Worm (Caenorhabditis elegans) whole organism, L1 larva: ENCODE measurements around the gene C06E4.2.

Experiments
- C04F5.9 ChIP-seq: sonication (generic microtip); optimal IDR thresholded peaks from 2 replicates; lab custom pipeline; 2016; ENCODE audit warnings: missing genetic modification characterization, missing compliant biosample characterization
- F16B12.6 ChIP-seq: fragments of 150-350 bp; optimal IDR thresholded peaks from 2 replicates; lab custom pipeline; 2014; ENCODE audit warnings: missing biosample characterization, missing genetic modification characterization
- aha-1 ChIP-seq: fragments of 150-350 bp; optimal IDR thresholded peaks from 2 replicates; lab custom pipeline; 2014; ENCODE audit warnings: missing biosample characterization, missing genetic modification characterization
- alr-1 ChIP-seq: fragments of 200-800 bp; sonication (Bioruptor generic); optimal IDR thresholded peaks from 2 replicates; lab custom pipeline; 2018; ENCODE audit warnings: borderline replicate concordance, mild to moderate bottlenecking, missing genetic modification characterization, missing compliant biosample characterization
- aly-2 ChIP-seq: fragments of 150-350 bp; optimal IDR thresholded peaks from 2 replicates; lab custom pipeline; 2014; ENCODE audit warnings: missing biosample characterization, missing genetic modification characterization
- ama-1 ChIP-seq: fragments of 150-350 bp; optimal IDR thresholded peaks from 2 replicates; lab custom pipeline; 2014
- ceh-63 ChIP-seq: fragments of 200-800 bp; sonication (Bioruptor generic); optimal IDR thresholded peaks from 2 replicates; lab custom pipeline; 2018; ENCODE audit warnings: mild to moderate bottlenecking, missing genetic modification characterization, missing compliant biosample characterization
- ceh-8 ChIP-seq: fragments of 200-800 bp; sonication (Bioruptor generic); optimal IDR thresholded peaks from 2 replicates; lab custom pipeline; 2018; ENCODE audit warnings: mild to moderate bottlenecking, missing genetic modification characterization, moderate library complexity, missing compliant biosample characterization
- ceh-82 ChIP-seq, 3 experiments: fragments of 150-350 bp in 1 of 3; sonication (generic microtip) in 2 of 3; optimal IDR thresholded peaks; 2 replicates each; lab custom pipeline; 2014 to 2017; ENCODE audit warnings: missing biosample characterization in 3 of 3, missing genetic modification characterization in 3 of 3
- ceh-88 ChIP-seq: fragments of 200-800 bp; sonication (Bioruptor generic); IDR thresholded peaks from 2 replicates; pipeline ENCODE4 v1.3.6; 2022; ENCODE audit warnings: missing genetic modification characterization, missing compliant biosample characterization
- ceh-90 ChIP-seq: sonication (generic microtip); optimal IDR thresholded peaks from 2 replicates; lab custom pipeline; 2016; ENCODE audit warnings: missing genetic modification characterization, missing compliant biosample characterization
- ces-1 ChIP-seq: fragments of 150-350 bp; optimal IDR thresholded peaks from 2 replicates; lab custom pipeline; 2014; ENCODE audit warnings: missing biosample characterization, missing genetic modification reagents, missing genetic modification characterization
- dpl-1 ChIP-seq, 3 experiments: fragments of 150-350 bp in 2 of 3; sonication (generic microtip) in 1 of 3; optimal IDR thresholded peaks; 2 replicates each; lab custom pipeline; 2014 to 2017; ENCODE audit warnings: missing biosample characterization in 3 of 3, missing genetic modification characterization in 3 of 3, missing genetic modification reagents in 3 of 3
- efl-1 ChIP-seq, 4 experiments: fragments of 150-350 bp; optimal IDR thresholded peaks in 3 of 4; peaks in 1 of 4; 1 replicate in 1 of 4; 2 replicates in 3 of 4; lab custom pipeline; 2014; ENCODE audit warnings: missing biosample characterization in 2 of 4, missing genetic modification characterization in 2 of 4, missing genetic modification reagents in 2 of 4
- efl-3 ChIP-seq: fragments of 200-800 bp; sonication (Bioruptor generic); optimal IDR thresholded peaks from 2 replicates; lab custom pipeline; 2018; ENCODE audit warnings: mild to moderate bottlenecking, missing genetic modification characterization, missing compliant biosample characterization
- egl-27 ChIP-seq, 2 experiments: fragments of 150-350 bp in 1 of 2; sonication (generic microtip); optimal IDR thresholded peaks; 3 replicates each; lab custom pipeline; 2017 to 2018; ENCODE audit warnings: missing biosample characterization in 2 of 2, missing genetic modification characterization in 2 of 2, missing genetic modification reagents in 2 of 2
- ets-5 ChIP-seq: fragments of 200-800 bp; sonication (Bioruptor generic); IDR thresholded peaks from 2 replicates; pipeline ENCODE4 v1.3.6; 2022; ENCODE audit warnings: missing genetic modification characterization, missing compliant biosample characterization
- fkh-10 ChIP-seq: sonication (generic microtip); optimal IDR thresholded peaks from 2 replicates; lab custom pipeline; 2017; ENCODE audit warnings: missing biosample characterization, missing genetic modification reagents, missing genetic modification characterization
- fkh-8 ChIP-seq: sonication (generic microtip); optimal IDR thresholded peaks from 2 replicates; lab custom pipeline; 2016; ENCODE audit warnings: mild to moderate bottlenecking, missing genetic modification characterization, missing compliant biosample characterization
- grh-1 ChIP-seq: fragments of 200-800 bp; sonication (Bioruptor generic); IDR thresholded peaks from 2 replicates; pipeline ENCODE4 v1.3.6; 2022; ENCODE audit warnings: missing genetic modification reagents, missing genetic modification characterization, missing compliant biosample characterization
- hlh-17 ChIP-seq: fragments of 200-800 bp; sonication (Bioruptor generic); optimal IDR thresholded peaks from 2 replicates; lab custom pipeline; 2018; ENCODE audit warnings: missing genetic modification characterization, mild to moderate bottlenecking, missing compliant biosample characterization, moderate library complexity, borderline replicate concordance
- lin-35 ChIP-seq, 2 experiments: fragments of 150-350 bp; optimal IDR thresholded peaks; 2 replicates each; lab custom pipeline; 2014; ENCODE audit warnings: missing biosample characterization in 2 of 2, missing genetic modification characterization in 2 of 2, missing genetic modification reagents in 2 of 2
- lin-39 ChIP-seq: fragments of 150-350 bp; optimal IDR thresholded peaks from 2 replicates; lab custom pipeline; 2014; ENCODE audit warnings: missing biosample characterization, missing genetic modification reagents, missing genetic modification characterization
- lsy-2 ChIP-seq, 2 experiments: fragments of 150-350 bp; optimal IDR thresholded peaks; 2 replicates each; lab custom pipeline; 2014; ENCODE audit warnings: missing biosample characterization in 2 of 2, missing genetic modification characterization in 2 of 2
- nhr-11 ChIP-seq: fragments of 150-350 bp; optimal IDR thresholded peaks from 2 replicates; lab custom pipeline; 2014; ENCODE audit warnings: missing biosample characterization, missing genetic modification characterization
- nhr-12 ChIP-seq: sonication (generic microtip); optimal IDR thresholded peaks from 2 replicates; lab custom pipeline; 2017; ENCODE audit warnings: missing biosample characterization, missing genetic modification characterization
- nhr-237 ChIP-seq: fragments of 150-350 bp; optimal IDR thresholded peaks from 2 replicates; lab custom pipeline; 2014; ENCODE audit warnings: missing biosample characterization, missing genetic modification characterization
- nhr-47 ChIP-seq: sonication (generic microtip); optimal IDR thresholded peaks from 2 replicates; lab custom pipeline; 2016; ENCODE audit warnings: mild to moderate bottlenecking, missing genetic modification characterization, moderate library complexity, missing compliant biosample characterization
- nhr-71 ChIP-seq: sonication (generic microtip); optimal IDR thresholded peaks from 2 replicates; lab custom pipeline; 2016; ENCODE audit warnings: mild to moderate bottlenecking, missing genetic modification characterization, moderate library complexity, missing compliant biosample characterization
- nhr-76 ChIP-seq: sonication (generic microtip); optimal IDR thresholded peaks from 2 replicates; lab custom pipeline; 2017; ENCODE audit warnings: missing biosample characterization, missing genetic modification characterization
- nhr-90 ChIP-seq: sonication (generic microtip); optimal IDR thresholded peaks from 2 replicates; lab custom pipeline; 2016; ENCODE audit warnings: mild to moderate bottlenecking, missing genetic modification characterization, missing compliant biosample characterization; ENCODE audit not compliant: poor library complexity
- pag-3 ChIP-seq: sonication (generic microtip); optimal IDR thresholded peaks from 2 replicates; lab custom pipeline; 2017; ENCODE audit warnings: missing genetic modification characterization, mild to moderate bottlenecking, missing compliant biosample characterization, antibody characterized with exemption, borderline replicate concordance; ENCODE audit not compliant: insufficient read depth
- pax-3 ChIP-seq: fragments of 200-800 bp; sonication (Bioruptor generic); optimal IDR thresholded peaks from 2 replicates; lab custom pipeline; 2018; ENCODE audit warnings: mild to moderate bottlenecking, missing genetic modification characterization, moderate library complexity, missing compliant biosample characterization
- rnt-1 ChIP-seq: sonication (generic microtip); optimal IDR thresholded peaks from 2 replicates; lab custom pipeline; 2016; ENCODE audit warnings: mild to moderate bottlenecking, missing genetic modification characterization, moderate library complexity, missing compliant biosample characterization
- skn-1 ChIP-seq: fragments of 150-350 bp; optimal IDR thresholded peaks from 2 replicates; lab custom pipeline; 2014; ENCODE audit warnings: missing biosample characterization, missing genetic modification characterization
- snu-23 ChIP-seq: sonication (generic microtip); optimal IDR thresholded peaks from 2 replicates; lab custom pipeline; 2016; ENCODE audit warnings: missing genetic modification characterization, missing compliant biosample characterization
- sptf-1 ChIP-seq: fragments of 150-350 bp; optimal IDR thresholded peaks from 2 replicates; lab custom pipeline; 2014; ENCODE audit warnings: missing biosample characterization, missing genetic modification characterization
- sup-37 ChIP-seq: fragments of 200-800 bp; sonication (Bioruptor generic); optimal IDR thresholded peaks from 2 replicates; lab custom pipeline; 2018; ENCODE audit warnings: mild to moderate bottlenecking, missing genetic modification characterization, missing compliant biosample characterization
- tlp-1 ChIP-seq: fragments of 150-350 bp; optimal IDR thresholded peaks from 2 replicates; lab custom pipeline; 2014; ENCODE audit warnings: missing biosample characterization, missing genetic modification characterization
- unc-30 ChIP-seq: sonication (generic microtip); optimal IDR thresholded peaks from 2 replicates; lab custom pipeline; 2017; ENCODE audit warnings: missing biosample characterization, missing genetic modification characterization
- unc-62 ChIP-seq: fragments of 150-350 bp; optimal IDR thresholded peaks from 2 replicates; lab custom pipeline; 2014; ENCODE audit warnings: missing biosample characterization, missing genetic modification reagents, missing genetic modification characterization
- zip-4 ChIP-seq: fragments of 200-800 bp; sonication (Bioruptor generic); optimal IDR thresholded peaks from 2 replicates; lab custom pipeline; 2018; ENCODE audit warnings: mild to moderate bottlenecking, missing genetic modification characterization, moderate library complexity, missing compliant biosample characterization
- ztf-4 ChIP-seq: fragments of 150-350 bp; optimal IDR thresholded peaks from 2 replicates; lab custom pipeline; 2014; ENCODE audit warnings: missing biosample characterization, missing genetic modification characterization

The C06E4.2 gene

ce11 chrIV:7285839-7286238 is 9.1 kb downstream of the C06E4.2 start, which contains the start of gene C06E4.8:
TSS of gene C06E4.8 (minus strand) at chrIV:7285875.
- no peak for TF ChIP-seq zip-4 (GFP tag; lab: Kevin White, UChicago)
- TF ChIP-seq nhr-90 (tag; lab: Kevin White, UChicago), result no peak
- no peak for TF ChIP-seq unc-30 (tag; lab: Kevin White, UChicago)
- TF ChIP-seq lin-39 (tag; lab: Kevin White, UChicago), result no peak
- TF ChIP-seq ceh-63, result no peak
- no peak for TF ChIP-seq skn-1 (tag; lab: Kevin White, UChicago)
- TF ChIP-seq nhr-12 (tag; lab: Kevin White, UChicago), result no peak
- no peak for TF ChIP-seq F16B12.6 (tag; lab: Kevin White, UChicago)
- no peak for TF ChIP-seq aly-2 (tag; lab: Kevin White, UChicago)
- TF ChIP-seq ama-1 (lab: Kevin White, UChicago), result no peak

- TF ChIP-seq hlh-17, result no peak
- no peak for TF ChIP-seq zip-4 (GFP tag; lab: Kevin White, UChicago)
- no peak for TF ChIP-seq nhr-11 (tag; lab: Kevin White, UChicago)
- no peak for TF ChIP-seq ztf-4 (tag; lab: Kevin White, UChicago)
- TF ChIP-seq nhr-237 (tag; lab: Kevin White, UChicago), result no peak
- no peak for TF ChIP-seq unc-30 (tag; lab: Kevin White, UChicago)
- TF ChIP-seq ces-1 (GFP tag; lab: Kevin White, UChicago), result no peak
- TF ChIP-seq aha-1 (tag; lab: Kevin White, UChicago), result no peak
- no peak for TF ChIP-seq aly-2 (tag; lab: Kevin White, UChicago)
- no peak for TF ChIP-seq efl-3 (GFP tag; lab: Kevin White, UChicago)
- no peak for TF ChIP-seq ceh-90 (tag; lab: Kevin White, UChicago)
- no peak for TF ChIP-seq sup-37 (GFP tag; lab: Kevin White, UChicago)
- TF ChIP-seq alr-1 (tag; lab: Kevin White, UChicago), result no peak
Observed at ce11 chrIV:7287474-7287873, 10.7 kb downstream of the C06E4.2 start, which contains the start of gene F42C5.3. TSS of gene F42C5.3 (minus strand) at chrIV:7287574.

ce11 chrIV:7291066-7291465 is 14.3 kb downstream of the C06E4.2 start:
- TF ChIP-seq nhr-76 (tag; lab: Kevin White, UChicago), result no peak
- no peak for TF ChIP-seq lsy-2 (tag; optimal IDR thresholded peaks at IDR 0.05; lab: Kevin White, UChicago)
- TF ChIP-seq nhr-11 (tag; lab: Kevin White, UChicago), result no peak
- TF ChIP-seq lin-35 (GFP tag; optimal IDR thresholded peaks at IDR 0.05; lab: Kevin White, UChicago), result peak; percentile 20 to 65
- peak in 1 of 3 experiments; percentile 53 for TF ChIP-seq dpl-1 (GFP tag; optimal IDR thresholded peaks at IDR 0.05; lab: Kevin White, UChicago)
- no peak for TF ChIP-seq unc-62
- no peak for TF ChIP-seq pag-3
- peak; percentile 10 to 34 for TF ChIP-seq efl-1 (optimal IDR thresholded peaks at IDR 0.05; lab: Kevin White, UChicago)
- peak; percentile 39 to 94 for TF ChIP-seq efl-1 (GFP tag; optimal IDR thresholded peaks at IDR 0.05 in 1 of 2; lab: Kevin White, UChicago)
- no peak for TF ChIP-seq snu-23 (GFP tag; lab: Kevin White, UChicago)
- TF ChIP-seq ceh-82 (tag; optimal IDR thresholded peaks at IDR 0.05; lab: Kevin White, UChicago), result no peak

ce11 chrIV:7291957-7292356 is 15.2 kb downstream of the C06E4.2 start, which contains the start of gene F42C5.4:
TSS of gene F42C5.4 (minus strand) at chrIV:7292127.
- no peak for TF ChIP-seq tlp-1 (tag; lab: Kevin White, UChicago)
- no peak for TF ChIP-seq fkh-8 (tag; lab: Kevin White, UChicago)
- TF ChIP-seq sptf-1, result no peak
- TF ChIP-seq pax-3 (tag; lab: Kevin White, UChicago), result no peak
- TF ChIP-seq egl-27 (tag; optimal IDR thresholded peaks at IDR 0.05; lab: Kevin White, UChicago), result no peak
- no peak for TF ChIP-seq fkh-10
- TF ChIP-seq ceh-88 (GFP tag; lab: Robert Waterston, UW), result no peak
- TF ChIP-seq nhr-71, result no peak
- TF ChIP-seq ceh-8 (GFP tag; lab: Kevin White, UChicago), result no peak
- TF ChIP-seq rnt-1, result no peak
- TF ChIP-seq C04F5.9 (tag; lab: Kevin White, UChicago), result no peak
- TF ChIP-seq grh-1 (GFP tag; lab: Robert Waterston, UW), result no peak
- no peak for TF ChIP-seq nhr-12 (tag; lab: Kevin White, UChicago)
- no peak for TF ChIP-seq F16B12.6 (tag; lab: Kevin White, UChicago)
- TF ChIP-seq ets-5, result no peak
- no peak for TF ChIP-seq nhr-47
